Worm (Caenorhabditis elegans): ENCODE measurements around the gene H04D03.6.
A peak's percentile ranks its signal among the peaks of the same experiment; 100 is the strongest.

H04D03.6 gene

ce11 chrIII:10461164-10461546, 22.5 kb upstream of the H04D03.6 start, which contains the start of gene atx-2 (continued):
- peak; percentile 81 for TF ChIP-seq fkh-8 (tag; optimal IDR thresholded peaks at IDR 0.05)
- peak; percentile 46 for TF ChIP-seq zip-4 (GFP tag; optimal IDR thresholded peaks at IDR 0.05)
- peak; percentile 67 for TF ChIP-seq C16A3.4 (tag; optimal IDR thresholded peaks at IDR 0.05)
- no peak for TF ChIP-seq pax-3 (tag; optimal IDR thresholded peaks at IDR 0.05)
- peak; percentile 66 for TF ChIP-seq efl-3 (GFP tag; optimal IDR thresholded peaks at IDR 0.05)
- TF ChIP-seq mab-9 (GFP tag; IDR thresholded peaks at IDR 0.05), result peak; percentile 77
- TF ChIP-seq lin-15B (tag; optimal IDR thresholded peaks at IDR 0.05), result peak; percentile 41
- peak in 1 of 6 experiments; percentile 47 for TF ChIP-seq elt-3 (tag; optimal IDR thresholded peaks at IDR 0.05)
- peak; percentile 81 for TF ChIP-seq swsn-7 (tag; optimal IDR thresholded peaks at IDR 0.05)
- TF ChIP-seq unc-130 (tag; optimal IDR thresholded peaks at IDR 0.05), result peak; percentile 65
- TF ChIP-seq lin-13 (GFP tag; optimal IDR thresholded peaks at IDR 0.05), result peak; percentile 75
- no peak for TF ChIP-seq hlh-17 (GFP tag; optimal IDR thresholded peaks at IDR 0.05; ENCODE audit: borderline replicate concordance)
- peak; percentile 82 for TF ChIP-seq nhr-47 (tag; optimal IDR thresholded peaks at IDR 0.05)
- peak; percentile 77 for TF ChIP-seq nhr-85 (tag)
- peak; percentile 11 for TF ChIP-seq C04F5.9 (tag; optimal IDR thresholded peaks at IDR 0.05)
- TF ChIP-seq nhr-237 (tag; optimal IDR thresholded peaks at IDR 0.05), result no peak
- no peak for TF ChIP-seq sox-4 (tag; optimal IDR thresholded peaks at IDR 0.05)
- TF ChIP-seq sup-37 (GFP tag; optimal IDR thresholded peaks at IDR 0.05), result no peak
- peak; percentile 60 for TF ChIP-seq grh-1 (GFP tag; IDR thresholded peaks at IDR 0.05)
- no peak for TF ChIP-seq Y116A8C.19 (tag; optimal IDR thresholded peaks at IDR 0.05; ENCODE audit: borderline replicate concordance)
- TF ChIP-seq fkh-4 (tag; optimal IDR thresholded peaks at IDR 0.05; ENCODE audit: borderline replicate concordance), result no peak
- peak; percentile 70 for TF ChIP-seq nhr-90 (tag; optimal IDR thresholded peaks at IDR 0.05; ENCODE audit: poor library complexity)
- TF ChIP-seq irx-1 (tag; optimal IDR thresholded peaks at IDR 0.05), result peak; percentile 39
- TF ChIP-seq ceh-88 (GFP tag; IDR thresholded peaks at IDR 0.05), result peak; percentile 6; the same call in 1 of the 2 replicates
- peak; percentile 63 to 69 (median 68) for TF ChIP-seq dpl-1 (GFP tag; optimal IDR thresholded peaks at IDR 0.05)
- TF ChIP-seq fos-1 (tag; optimal IDR thresholded peaks at IDR 0.05), result no peak
- TF ChIP-seq snpc-4 (tag; optimal IDR thresholded peaks at IDR 0.05), result peak; percentile 69
- TF ChIP-seq nhr-20 (tag; optimal IDR thresholded peaks at IDR 0.05), result peak; percentile 48
- TF ChIP-seq F16B12.6 (tag; optimal IDR thresholded peaks at IDR 0.05), result peak; percentile 55
- TF ChIP-seq ceh-82 (tag; optimal IDR thresholded peaks at IDR 0.05), result peak; percentile 68 to 78 (median 73)
- TF ChIP-seq C34B4.2 (tag; optimal IDR thresholded peaks at IDR 0.05), result peak; percentile 9
- TF ChIP-seq nhr-76 (tag; optimal IDR thresholded peaks at IDR 0.05), result peak; percentile 44
- no peak for TF ChIP-seq nhr-12 (tag; optimal IDR thresholded peaks at IDR 0.05)
- no peak for TF ChIP-seq sptf-1 (tag; optimal IDR thresholded peaks at IDR 0.05)
- peak; percentile 79 for TF ChIP-seq nhr-19 (GFP tag; conservative IDR thresholded peaks at IDR 0.05)

ce11 chrIII:10460427-10461163, 21.9 kb upstream of the H04D03.6 start, which contains the start of gene ecps-1:
ecps-1 (minus strand) TSS chrIII:10460551.
- TF ChIP-seq alr-1 (tag; optimal IDR thresholded peaks at IDR 0.05; ENCODE audit: borderline replicate concordance), result no peak
- no peak for TF ChIP-seq nhr-84 (tag; optimal IDR thresholded peaks at IDR 0.05)
- peak; percentile 81 for TF ChIP-seq egl-13 (tag; optimal IDR thresholded peaks at IDR 0.05)
- peak; percentile 83 for TF ChIP-seq lin-39 (tag; optimal IDR thresholded peaks at IDR 0.05)
- peak; percentile 76 for TF ChIP-seq fkh-4 (tag; optimal IDR thresholded peaks at IDR 0.05; ENCODE audit: borderline replicate concordance)
- TF ChIP-seq unc-62 (GFP tag; optimal IDR thresholded peaks at IDR 0.05), result no peak
- TF ChIP-seq nhr-90 (tag; optimal IDR thresholded peaks at IDR 0.05; ENCODE audit: poor library complexity), result peak; percentile 96
- peak; percentile 70 for TF ChIP-seq zip-4 (GFP tag; optimal IDR thresholded peaks at IDR 0.05)
- TF ChIP-seq aly-2 (tag; optimal IDR thresholded peaks at IDR 0.05), result peak; percentile 89
- peak; percentile 98 for TF ChIP-seq skn-1 (tag; optimal IDR thresholded peaks at IDR 0.05)
- TF ChIP-seq nhr-11 (tag; optimal IDR thresholded peaks at IDR 0.05), result peak; percentile 66
- peak; percentile 81 for TF ChIP-seq C04F5.9 (tag; optimal IDR thresholded peaks at IDR 0.05)
- TF ChIP-seq lir-3 (tag; optimal IDR thresholded peaks at IDR 0.05; ENCODE audit: poor library complexity), result peak; percentile 95
- peak; percentile 50 for TF ChIP-seq snpc-4 (tag; optimal IDR thresholded peaks at IDR 0.05)
- TF ChIP-seq unc-30 (tag; optimal IDR thresholded peaks at IDR 0.05), result no peak
- peak; percentile 95 for TF ChIP-seq fkh-8 (tag; optimal IDR thresholded peaks at IDR 0.05)
- TF ChIP-seq irx-1 (tag; optimal IDR thresholded peaks at IDR 0.05), result peak; percentile 76
- TF ChIP-seq rnt-1 (tag; optimal IDR thresholded peaks at IDR 0.05), result peak; percentile 98
- peak; percentile 94 for TF ChIP-seq nhr-47 (tag; optimal IDR thresholded peaks at IDR 0.05)
- peak; percentile 0 for TF ChIP-seq unc-130 (tag; optimal IDR thresholded peaks at IDR 0.05)
- TF ChIP-seq unc-86 (tag; optimal IDR thresholded peaks at IDR 0.05), result peak; percentile 87
- TF ChIP-seq nhr-12 (tag; optimal IDR thresholded peaks at IDR 0.05), result no peak
- peak; percentile 81 for TF ChIP-seq jun-1 (tag; optimal IDR thresholded peaks at IDR 0.05)
- peak; percentile 94 for TF ChIP-seq snu-23 (GFP tag; optimal IDR thresholded peaks at IDR 0.05)

All from whole organism, L1 larva.